Worm (Caenorhabditis elegans) whole organism, mixed stage, embryonic: ENCODE results near the gene enu-3.6.
"Not testable (repeated sequence)": the region's sequence is repeated elsewhere in the genome, so short reads cannot be mapped to it uniquely, and the experiment has no call there.

Experiments
- M03D4.4 ChIP-seq: sonication (generic microtip); optimal IDR thresholded peaks from 2 replicates; lab custom pipeline; 2017; ENCODE audit warnings: mild to moderate bottlenecking, missing genetic modification characterization, missing compliant biosample characterization
- bed-3 ChIP-seq: fragments of 200-800 bp; sonication (Bioruptor generic); optimal IDR thresholded peaks from 3 replicates; lab custom pipeline; 2018; ENCODE audit warnings: mild to moderate bottlenecking, missing genetic modification characterization, moderate library complexity, missing compliant biosample characterization
- blmp-1 ChIP-seq: fragments of 150-350 bp; optimal IDR thresholded peaks from 2 replicates; lab custom pipeline; 2014; ENCODE audit warnings: missing biosample characterization, missing genetic modification characterization
- ceh-39 ChIP-seq: fragments of 150-350 bp; optimal IDR thresholded peaks from 2 replicates; lab custom pipeline; 2014; ENCODE audit warnings: missing biosample characterization, missing genetic modification characterization
- ceh-43 ChIP-seq: fragments of 200-800 bp; sonication (Bioruptor generic); optimal IDR thresholded peaks from 2 replicates; lab custom pipeline; 2018; ENCODE audit warnings: mild to moderate bottlenecking, missing genetic modification characterization, moderate library complexity, missing compliant biosample characterization
- ceh-83 ChIP-seq: fragments of 200-800 bp; sonication (Bioruptor generic); optimal IDR thresholded peaks from 2 replicates; lab custom pipeline; 2018; ENCODE audit warnings: mild to moderate bottlenecking, missing genetic modification characterization, missing compliant biosample characterization
- ces-1 ChIP-seq: fragments of 150-350 bp; optimal IDR thresholded peaks from 2 replicates; lab custom pipeline; 2014; ENCODE audit warnings: missing biosample characterization, missing genetic modification reagents, missing genetic modification characterization
- cnd-1 ChIP-seq: fragments of 200-800 bp; sonication (Bioruptor generic); optimal IDR thresholded peaks from 2 replicates; lab custom pipeline; 2018; ENCODE audit warnings: mild to moderate bottlenecking, missing genetic modification characterization, missing compliant biosample characterization
- drap-1 ChIP-seq: fragments of 200-800 bp; sonication (Bioruptor generic); optimal IDR thresholded peaks from 3 replicates; lab custom pipeline; 2018; ENCODE audit warnings: mild to moderate bottlenecking, missing genetic modification characterization, missing compliant biosample characterization
- elt-1 ChIP-seq: sonication (generic microtip); optimal IDR thresholded peaks from 2 replicates; lab custom pipeline; 2017; ENCODE audit warnings: missing genetic modification characterization, mild to moderate bottlenecking, missing compliant biosample characterization, antibody characterized with exemption, moderate library complexity, borderline replicate concordance; ENCODE audit not compliant: insufficient read depth
- elt-3 ChIP-seq: fragments of 150-350 bp; optimal IDR thresholded peaks from 2 replicates; lab custom pipeline; 2014; ENCODE audit warnings: missing biosample characterization, missing genetic modification characterization
- flh-1 ChIP-seq: fragments of 200-800 bp; sonication (Bioruptor generic); optimal IDR thresholded peaks from 2 replicates; lab custom pipeline; 2018; ENCODE audit warnings: mild to moderate bottlenecking, missing genetic modification characterization, moderate library complexity, missing compliant biosample characterization
- ham-2 ChIP-seq: fragments of 200-800 bp; sonication (Bioruptor generic); optimal IDR thresholded peaks from 2 replicates; lab custom pipeline; 2018; ENCODE audit warnings: mild to moderate bottlenecking, missing genetic modification characterization, missing compliant biosample characterization
- hlh-1 ChIP-seq: fragments of 150-350 bp; optimal IDR thresholded peaks from 2 replicates; lab custom pipeline; 2014; ENCODE audit warnings: missing biosample characterization, missing genetic modification reagents, missing genetic modification characterization
- lin-13 ChIP-seq: fragments of 150-350 bp; optimal IDR thresholded peaks from 2 replicates; lab custom pipeline; 2014; ENCODE audit warnings: missing biosample characterization, missing genetic modification characterization
- lin-32 ChIP-seq: fragments of 200-800 bp; sonication (Bioruptor generic); optimal IDR thresholded peaks from 2 replicates; lab custom pipeline; 2018; ENCODE audit warnings: mild to moderate bottlenecking, missing genetic modification characterization, missing compliant biosample characterization
- lsy-2 ChIP-seq: fragments of 150-350 bp; optimal IDR thresholded peaks from 2 replicates; lab custom pipeline; 2014; ENCODE audit warnings: missing biosample characterization, missing genetic modification characterization
- mab-5 ChIP-seq: fragments of 150-350 bp; optimal IDR thresholded peaks from 2 replicates; lab custom pipeline; 2014; ENCODE audit warnings: missing biosample characterization, missing genetic modification characterization
- mep-1 ChIP-seq: fragments of 150-350 bp; optimal IDR thresholded peaks from 2 replicates; lab custom pipeline; 2017; ENCODE audit warnings: missing biosample characterization, missing genetic modification reagents, missing genetic modification characterization, inconsistent platforms
- mls-2 ChIP-seq: sonication (generic microtip); optimal IDR thresholded peaks from 2 replicates; lab custom pipeline; 2016; ENCODE audit warnings: mild to moderate bottlenecking, missing genetic modification characterization, moderate library complexity, missing compliant biosample characterization
- nhr-12 ChIP-seq: fragments of 150-350 bp; optimal IDR thresholded peaks from 2 replicates; lab custom pipeline; 2014; ENCODE audit warnings: missing biosample characterization, missing genetic modification characterization
- nhr-2 ChIP-seq: fragments of 150-350 bp; optimal IDR thresholded peaks from 2 replicates; lab custom pipeline; 2014; ENCODE audit warnings: missing biosample characterization, missing genetic modification characterization
- nhr-237 ChIP-seq: fragments of 150-350 bp; optimal IDR thresholded peaks from 2 replicates; lab custom pipeline; 2014; ENCODE audit warnings: missing biosample characterization, missing genetic modification characterization
- nhr-28 ChIP-seq: fragments of 150-350 bp; optimal IDR thresholded peaks from 2 replicates; lab custom pipeline; 2014; ENCODE audit warnings: missing biosample characterization, missing genetic modification characterization
- sem-2 ChIP-seq: fragments of 200-800 bp; sonication (Bioruptor generic); optimal IDR thresholded peaks from 2 replicates; lab custom pipeline; 2018; ENCODE audit warnings: mild to moderate bottlenecking, missing genetic modification characterization, missing compliant biosample characterization
- sptf-1 ChIP-seq: sonication (generic microtip); optimal IDR thresholded peaks from 2 replicates; lab custom pipeline; 2017; ENCODE audit warnings: mild to moderate bottlenecking, missing genetic modification characterization, moderate library complexity, missing compliant biosample characterization
- tbx-8 ChIP-seq: fragments of 200-800 bp; sonication (Bioruptor generic); optimal IDR thresholded peaks from 2 replicates; lab custom pipeline; 2018; ENCODE audit warnings: mild to moderate bottlenecking, missing genetic modification characterization, moderate library complexity, missing compliant biosample characterization
- unc-120 ChIP-seq: sonication (generic microtip); optimal IDR thresholded peaks from 2 replicates; lab custom pipeline; 2017; ENCODE audit warnings: missing genetic modification characterization, missing compliant biosample characterization; ENCODE audit not compliant: poor library complexity, severe bottlenecking
- unc-39 ChIP-seq: fragments of 150-350 bp; optimal IDR thresholded peaks from 2 replicates; lab custom pipeline; 2014; ENCODE audit warnings: missing biosample characterization, missing genetic modification characterization
- unc-62 ChIP-seq: fragments of 150-350 bp; optimal IDR thresholded peaks from 2 replicates; lab custom pipeline; 2014; ENCODE audit warnings: missing biosample characterization, missing genetic modification reagents, missing genetic modification characterization
- zip-8 ChIP-seq: fragments of 150-350 bp; optimal IDR thresholded peaks from 2 replicates; lab custom pipeline; 2014; ENCODE audit warnings: missing biosample characterization, missing genetic modification characterization
- ztf-11 ChIP-seq: fragments of 150-350 bp; optimal IDR thresholded peaks from 2 replicates; lab custom pipeline; 2014; ENCODE audit warnings: missing biosample characterization, missing genetic modification characterization

enu-3.6 gene

ce11 chrIII:10750043-10750442 lies at the start of gene enu-3.6:
Gene enu-3.6 (plus strand): TSS chrIII:10750434.
- TF ChIP-seq unc-120 (tag; lab: Kevin White, UChicago); nhr-28; ham-2 (GFP tag; lab: Kevin White, UChicago): not testable (repeated sequence)

DNA sequence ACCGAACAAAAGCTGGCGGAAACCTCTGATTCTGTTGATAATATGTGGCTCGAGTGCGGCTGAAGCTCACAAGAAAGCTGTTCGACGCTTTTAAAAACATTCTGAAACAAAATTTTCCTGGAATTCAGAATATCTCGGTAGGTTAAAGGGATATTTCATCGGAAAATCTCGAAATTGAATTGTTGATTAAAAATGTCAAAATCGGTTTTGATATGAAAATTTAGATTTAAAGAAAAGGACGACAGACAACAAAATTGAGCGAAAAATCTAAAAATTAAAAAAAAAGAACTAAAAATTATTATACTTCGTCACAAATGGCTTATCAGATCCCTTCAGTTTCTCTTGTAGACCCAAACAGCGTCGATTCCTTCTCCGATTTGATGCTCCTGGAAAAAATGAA lies 49.8 kb upstream of the enu-3.6 start, which contains the start of gene Y39A1A.20:
Y39A1A.20 (minus strand) TSS at position 101 of the 400 bp plus-strand sequence.
- TF ChIP-seq lsy-2 (no peak), cnd-1 (tag; lab: Kevin White, UChicago) (no peak), ceh-39 (tag; lab: Kevin White, UChicago) (no peak), mab-5 (tag; lab: Kevin White, UChicago) (no peak), nhr-237 (tag; lab: Kevin White, UChicago) (no peak), nhr-28 (no peak), M03D4.4 (tag; lab: Kevin White, UChicago) (no peak), ham-2 (GFP tag; lab: Kevin White, UChicago) (no peak), drap-1 (GFP tag; lab: Kevin White, UChicago) (no peak), blmp-1 (no peak), zip-8 (tag; lab: Kevin White, UChicago) (no peak), mls-2 (tag; lab: Kevin White, UChicago) (no peak), tbx-8 (GFP tag; lab: Kevin White, UChicago) (no peak)

DNA sequence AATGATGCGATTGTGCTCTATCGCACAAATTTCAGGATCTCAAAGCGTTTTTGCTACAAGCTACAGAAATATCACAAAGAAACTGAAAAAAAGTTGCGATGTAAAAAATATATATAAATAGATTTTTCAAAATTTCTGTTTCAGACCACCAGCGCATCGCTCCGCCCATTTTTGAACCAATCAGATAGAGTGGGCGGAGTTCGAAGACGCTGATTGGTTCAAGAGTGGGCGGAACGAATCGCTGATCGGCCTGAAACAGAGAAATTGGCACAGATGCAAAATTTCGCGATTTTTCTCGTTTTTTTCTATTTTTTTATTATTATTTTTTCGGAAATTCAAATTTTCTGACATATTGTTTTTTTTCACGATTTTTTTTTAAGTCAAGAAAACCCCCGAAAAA lies 47.4 kb upstream of the enu-3.6 start:
- TF ChIP-seq elt-1 (tag; lab: Kevin White, UChicago) (no peak), mep-1 (no peak), flh-1 (GFP tag; lab: Kevin White, UChicago) (no peak), ham-2 (GFP tag; lab: Kevin White, UChicago) (no peak), unc-62 (no peak), nhr-2 (no peak), M03D4.4 (tag; lab: Kevin White, UChicago) (no peak), blmp-1 (no peak), drap-1 (GFP tag; lab: Kevin White, UChicago) (no peak), elt-3 (tag; lab: Kevin White, UChicago) (no peak), sem-2 (no peak), bed-3 (no peak), hlh-1 (tag; lab: Kevin White, UChicago) (no peak), nhr-12 (tag; lab: Kevin White, UChicago) (no peak), sptf-1 (tag; lab: Kevin White, UChicago) (no peak), mls-2 (tag; lab: Kevin White, UChicago) (no peak), ztf-11 (tag; lab: Kevin White, UChicago) (no peak), lin-32 (no peak), unc-120 (tag; lab: Kevin White, UChicago) (no peak)
- TF ChIP-seq, all 35 proteins: peak for 0

- TF ChIP-seq nhr-12 (tag; lab: Kevin White, UChicago): no peak
- no peak for TF ChIP-seq mls-2 (tag; lab: Kevin White, UChicago)
- no peak for TF ChIP-seq drap-1 (GFP tag; lab: Kevin White, UChicago)
- TF ChIP-seq M03D4.4 (tag; lab: Kevin White, UChicago): no peak
- no peak for TF ChIP-seq nhr-2
- TF ChIP-seq lin-32: no peak
- no peak for TF ChIP-seq ces-1 (GFP tag; lab: Kevin White, UChicago)
- TF ChIP-seq sptf-1 (tag; lab: Kevin White, UChicago): no peak
- TF ChIP-seq blmp-1: no peak
- no peak for TF ChIP-seq ceh-39 (tag; lab: Kevin White, UChicago)
- no peak for TF ChIP-seq cnd-1 (tag; lab: Kevin White, UChicago)
- no peak for TF ChIP-seq unc-39
- TF ChIP-seq mep-1: no peak
- no peak for TF ChIP-seq elt-1 (tag; lab: Kevin White, UChicago)
- TF ChIP-seq ztf-11 (tag; lab: Kevin White, UChicago): no peak
- TF ChIP-seq, all 35 proteins: peak for 0
Observed at ce11 chrIII:10703833-10704232, 46.4 kb upstream of the enu-3.6 start.

ce11 chrIII:10704499-10704898 lies 45.7 kb upstream of the enu-3.6 start:
- TF ChIP-seq lsy-2: no peak
- TF ChIP-seq unc-39: no peak
- TF ChIP-seq cnd-1 (tag; lab: Kevin White, UChicago): no peak
- no peak for TF ChIP-seq mls-2 (tag; lab: Kevin White, UChicago)
- TF ChIP-seq ham-2 (GFP tag; lab: Kevin White, UChicago): no peak
- no peak for TF ChIP-seq tbx-8 (GFP tag; lab: Kevin White, UChicago)
- no peak for TF ChIP-seq ztf-11 (tag; lab: Kevin White, UChicago)
- no peak for TF ChIP-seq lin-13 (tag; lab: Kevin White, UChicago)
- TF ChIP-seq nhr-12 (tag; lab: Kevin White, UChicago): no peak
- TF ChIP-seq ceh-39 (tag; lab: Kevin White, UChicago): no peak
- TF ChIP-seq ceh-43 (GFP tag; lab: Kevin White, UChicago): no peak
- no peak for TF ChIP-seq ceh-83
- no peak for TF ChIP-seq mab-5 (tag; lab: Kevin White, UChicago)
- no peak for TF ChIP-seq elt-3 (tag; lab: Kevin White, UChicago)
- TF ChIP-seq zip-8 (tag; lab: Kevin White, UChicago): no peak
- TF ChIP-seq sem-2: no peak
- TF ChIP-seq sptf-1 (tag; lab: Kevin White, UChicago): no peak
